Worm (Caenorhabditis elegans) whole organism, young adult: ENCODE results near the gene F27C8.2.

Experiments used
- B0019.2 ChIP-seq: fragments of 200-800 bp; sonication (Bioruptor generic); conservative IDR thresholded peaks from 2 replicates; pipeline ENCODE4 v1.3.6; 2022; ENCODE audit warnings: missing genetic modification reagents, missing genetic modification characterization, missing compliant biosample characterization
- C06A6.2 ChIP-seq: fragments of 200-800 bp; sonication (Bioruptor generic); conservative IDR thresholded peaks from 2 replicates; pipeline ENCODE4 v1.3.6; 2022; ENCODE audit warnings: missing genetic modification characterization, missing compliant biosample characterization
- D2030.7 ChIP-seq: fragments of 200-800 bp; sonication (Bioruptor generic); IDR thresholded peaks from 2 replicates; pipeline ENCODE4 v1.3.6; 2022; ENCODE audit warnings: missing genetic modification reagents, missing genetic modification characterization, missing compliant biosample characterization
- F10E7.11 ChIP-seq: sonication (generic microtip); optimal IDR thresholded peaks from 2 replicates; lab custom pipeline; 2017; ENCODE audit warnings: mild to moderate bottlenecking, missing genetic modification characterization, moderate library complexity, missing compliant biosample characterization
- F49E8.2 ChIP-seq: sonication (generic microtip); optimal IDR thresholded peaks from 3 replicates; lab custom pipeline; 2017; ENCODE audit warnings: missing genetic modification characterization, mild to moderate bottlenecking, missing compliant biosample characterization, antibody characterized with exemption, moderate library complexity; ENCODE audit not compliant: insufficient read depth
- F52B5.7 ChIP-seq: sonication (generic microtip); optimal IDR thresholded peaks from 2 replicates; lab custom pipeline; 2016; ENCODE audit warnings: mild to moderate bottlenecking, missing genetic modification characterization, missing compliant biosample characterization
- F55B11.4 ChIP-seq: sonication (generic microtip); optimal IDR thresholded peaks from 2 replicates; lab custom pipeline; 2016; ENCODE audit warnings: missing compliant biosample characterization, missing genetic modification characterization, borderline replicate concordance; ENCODE audit not compliant: insufficient read depth
- F57A8.1 ChIP-seq: fragments of 200-800 bp; sonication (Bioruptor generic); optimal IDR thresholded peaks from 2 replicates; lab custom pipeline; 2018; ENCODE audit warnings: mild to moderate bottlenecking, missing genetic modification characterization, moderate library complexity, missing compliant biosample characterization
- F57C9.4 ChIP-seq: sonication (generic microtip); optimal IDR thresholded peaks from 2 replicates; lab custom pipeline; 2017; ENCODE audit warnings: mild to moderate bottlenecking, missing genetic modification characterization, missing compliant biosample characterization
- K12H6.12 ChIP-seq: fragments of 200-800 bp; sonication (Bioruptor generic); optimal IDR thresholded peaks from 2 replicates; lab custom pipeline; 2018; ENCODE audit warnings: mild to moderate bottlenecking, missing genetic modification characterization, missing compliant biosample characterization
- T26A5.8 ChIP-seq: sonication (generic microtip); optimal IDR thresholded peaks from 2 replicates; lab custom pipeline; 2016; ENCODE audit warnings: missing genetic modification characterization, missing compliant biosample characterization
- Y56A3A.18 ChIP-seq: fragments of 200-800 bp; sonication (Bioruptor generic); IDR thresholded peaks from 2 replicates; pipeline ENCODE4 v1.3.6; 2022; ENCODE audit warnings: missing genetic modification reagents, missing genetic modification characterization, missing compliant biosample characterization
- Y67H2A.10 ChIP-seq: fragments of 200-800 bp; sonication (Bioruptor generic); conservative IDR thresholded peaks from 2 replicates; pipeline ENCODE4 v1.3.6; 2022; ENCODE audit warnings: missing genetic modification reagents, missing genetic modification characterization, missing compliant biosample characterization
- attf-5 ChIP-seq: fragments of 200-800 bp; sonication (Bioruptor generic); optimal IDR thresholded peaks from 2 replicates; lab custom pipeline; 2018; ENCODE audit warnings: mild to moderate bottlenecking, missing genetic modification characterization, missing compliant biosample characterization
- attf-6 ChIP-seq: fragments of 200-800 bp; sonication (Bioruptor generic); IDR thresholded peaks from 2 replicates; pipeline ENCODE4 v1.3.6; 2022; ENCODE audit warnings: missing genetic modification reagents, missing genetic modification characterization, missing compliant biosample characterization
- bed-2 ChIP-seq: fragments of 200-800 bp; sonication (Bioruptor generic); IDR thresholded peaks from 2 replicates; pipeline ENCODE4 v1.3.6; 2022; ENCODE audit warnings: missing genetic modification reagents, missing genetic modification characterization, missing compliant biosample characterization
- ccch-3 ChIP-seq: fragments of 200-800 bp; sonication (Bioruptor generic); optimal IDR thresholded peaks from 2 replicates; lab custom pipeline; 2018; ENCODE audit warnings: mild to moderate bottlenecking, missing genetic modification characterization, missing compliant biosample characterization
- ceh-58 ChIP-seq: fragments of 200-800 bp; sonication (Bioruptor generic); IDR thresholded peaks from 2 replicates; pipeline ENCODE4 v1.3.6; 2022; ENCODE audit warnings: missing genetic modification characterization, missing compliant biosample characterization
- ceh-79 ChIP-seq: sonication (generic microtip); optimal IDR thresholded peaks from 2 replicates; lab custom pipeline; 2017; ENCODE audit warnings: mild to moderate bottlenecking, missing genetic modification characterization, missing compliant biosample characterization
- chd-7 ChIP-seq: sonication (generic microtip); optimal IDR thresholded peaks from 2 replicates; lab custom pipeline; 2016; ENCODE audit warnings: mild to moderate bottlenecking, missing genetic modification characterization, moderate library complexity, missing compliant biosample characterization
- dox-1 ChIP-seq: fragments of 200-800 bp; sonication (Bioruptor generic); IDR thresholded peaks from 2 replicates; pipeline ENCODE4 v1.3.6; 2022; ENCODE audit warnings: missing genetic modification reagents, missing genetic modification characterization, missing compliant biosample characterization
- dpff-1 ChIP-seq: sonication (generic microtip); optimal IDR thresholded peaks from 2 replicates; lab custom pipeline; 2017; ENCODE audit warnings: mild to moderate bottlenecking, missing genetic modification characterization, missing compliant biosample characterization
- ekl-4 ChIP-seq: fragments of 200-800 bp; sonication (Bioruptor generic); IDR thresholded peaks from 2 replicates; pipeline ENCODE4 v1.3.6; 2022; ENCODE audit warnings: missing genetic modification reagents, missing genetic modification characterization, missing compliant biosample characterization
- fkh-3 ChIP-seq: sonication (generic microtip); optimal IDR thresholded peaks from 2 replicates; lab custom pipeline; 2016; ENCODE audit warnings: mild to moderate bottlenecking, missing genetic modification characterization, missing compliant biosample characterization
- gei-17 ChIP-seq: fragments of 200-800 bp; sonication (Bioruptor generic); optimal IDR thresholded peaks from 2 replicates; lab custom pipeline; 2018; ENCODE audit warnings: mild to moderate bottlenecking, missing genetic modification characterization, missing compliant biosample characterization
- hrde-1 ChIP-seq: sonication (generic microtip); optimal IDR thresholded peaks from 2 replicates; lab custom pipeline; 2016; ENCODE audit warnings: missing genetic modification characterization, mild to moderate bottlenecking, missing compliant biosample characterization, moderate library complexity, missing genotype, missing genetic modification reagents, borderline replicate concordance
- let-526 ChIP-seq: fragments of 200-800 bp; sonication (Bioruptor generic); IDR thresholded peaks from 2 replicates; pipeline ENCODE4 v1.3.6; 2022; ENCODE audit warnings: missing genetic modification reagents, missing genetic modification characterization, missing compliant biosample characterization
- let-607 ChIP-seq, 2 experiments: fragments of 200-800 bp in 1 of 2; sonication (Bioruptor generic) in 1 of 2; sonication (generic microtip) in 1 of 2; optimal IDR thresholded peaks; 2 replicates each; lab custom pipeline; 2016 to 2018; ENCODE audit warnings: mild to moderate bottlenecking in 2 of 2, missing compliant biosample characterization in 2 of 2, missing genetic modification characterization in 2 of 2, moderate library complexity in 2 of 2, missing genotype in 1 of 2
- lin-40 ChIP-seq: sonication (generic microtip); optimal IDR thresholded peaks from 2 replicates; lab custom pipeline; 2016; ENCODE audit warnings: missing genetic modification characterization, mild to moderate bottlenecking, missing compliant biosample characterization, missing genotype, missing genetic modification reagents
- nfya-2 ChIP-seq: fragments of 200-800 bp; sonication (Bioruptor generic); IDR thresholded peaks from 2 replicates; pipeline ENCODE4 v1.3.6; 2022; ENCODE audit warnings: missing genetic modification reagents, missing genetic modification characterization, missing compliant biosample characterization
- nfyb-1 ChIP-seq: fragments of 200-800 bp; sonication (Bioruptor generic); IDR thresholded peaks from 2 replicates; pipeline ENCODE4 v1.3.6; 2022; ENCODE audit warnings: missing genetic modification reagents, missing genetic modification characterization, missing compliant biosample characterization
- nhr-80 ChIP-seq: sonication (generic microtip); optimal IDR thresholded peaks from 2 replicates; lab custom pipeline; 2016; ENCODE audit warnings: missing genetic modification characterization, missing compliant biosample characterization
- nhr-90 ChIP-seq: sonication (generic microtip); optimal IDR thresholded peaks from 2 replicates; lab custom pipeline; 2016; ENCODE audit warnings: missing genotype, mild to moderate bottlenecking, missing genetic modification characterization, missing compliant biosample characterization
- pbrm-1 ChIP-seq: fragments of 200-800 bp; sonication (Bioruptor generic); IDR thresholded peaks from 2 replicates; pipeline ENCODE4 v1.3.6; 2022; ENCODE audit warnings: missing genetic modification reagents, missing genetic modification characterization, missing compliant biosample characterization
- rpc-1 ChIP-seq, 2 experiments: fragments of 150-350 bp in 1 of 2; sonication (generic microtip) in 1 of 2; optimal IDR thresholded peaks; 2 replicates each; lab custom pipeline; 2014 to 2018; ENCODE audit warnings: missing biosample characterization in 1 of 2, missing genetic modification characterization in 1 of 2, missing genetic modification reagents in 1 of 2, missing genotype in 1 of 2
- sea-2 ChIP-seq: fragments of 200-800 bp; sonication (Bioruptor generic); IDR thresholded peaks from 2 replicates; pipeline ENCODE4 v1.3.6; 2022; ENCODE audit warnings: missing genetic modification characterization, missing compliant biosample characterization
- snpc-1.1 ChIP-seq: sonication (generic microtip); optimal IDR thresholded peaks from 2 replicates; lab custom pipeline; 2017; ENCODE audit warnings: missing genetic modification characterization, mild to moderate bottlenecking, missing compliant biosample characterization, antibody characterized with exemption, moderate library complexity, missing genotype, missing genetic modification reagents; ENCODE audit not compliant: insufficient read depth
- snpc-1.3 ChIP-seq: sonication (generic microtip); optimal IDR thresholded peaks from 2 replicates; lab custom pipeline; 2017; ENCODE audit warnings: missing genetic modification characterization, mild to moderate bottlenecking, missing compliant biosample characterization, antibody characterized with exemption, moderate library complexity, missing genotype, missing genetic modification reagents; ENCODE audit not compliant: insufficient read depth
- somi-1 ChIP-seq: fragments of 200-800 bp; sonication (Bioruptor generic); optimal IDR thresholded peaks from 2 replicates; lab custom pipeline; 2018; ENCODE audit warnings: mild to moderate bottlenecking, missing genetic modification characterization, missing compliant biosample characterization
- sptf-2 ChIP-seq: fragments of 200-800 bp; sonication (Bioruptor generic); optimal IDR thresholded peaks from 2 replicates; lab custom pipeline; 2018; ENCODE audit warnings: mild to moderate bottlenecking, missing genetic modification characterization, missing compliant biosample characterization
- tbx-9 ChIP-seq: sonication (generic microtip); optimal IDR thresholded peaks from 2 replicates; lab custom pipeline; 2016; ENCODE audit warnings: borderline replicate concordance, missing genetic modification characterization, inconsistent platforms, missing compliant biosample characterization
- unc-130 ChIP-seq: sonication (generic microtip); optimal IDR thresholded peaks from 2 replicates; lab custom pipeline; 2016; ENCODE audit warnings: missing genetic modification reagents, missing genetic modification characterization, missing compliant biosample characterization
- xnd-1 ChIP-seq: sonication (generic microtip); optimal IDR thresholded peaks from 2 replicates; lab custom pipeline; 2016; ENCODE audit warnings: missing genotype, missing genetic modification reagents, missing genetic modification characterization, missing compliant biosample characterization
- zfh-2 ChIP-seq: fragments of 200-800 bp; sonication (Bioruptor generic); conservative IDR thresholded peaks from 2 replicates; pipeline ENCODE4 v1.3.6; 2022; ENCODE audit warnings: missing genetic modification reagents, missing genetic modification characterization, missing compliant biosample characterization
- ztf-26 ChIP-seq: sonication (generic microtip); optimal IDR thresholded peaks from 2 replicates; lab custom pipeline; 2017; ENCODE audit warnings: missing genetic modification characterization, missing compliant biosample characterization
- ztf-28 ChIP-seq: fragments of 200-800 bp; sonication (Bioruptor generic); IDR thresholded peaks from 2 replicates; pipeline ENCODE4 v1.3.6; 2022; ENCODE audit warnings: missing genetic modification reagents, missing genetic modification characterization, missing compliant biosample characterization

Gene F27C8.2

ce11 chrIV:9609095-9609494 lies 12.9 kb downstream of the F27C8.2 start:
- TF ChIP-seq dpff-1 (tag; lab: Kevin White, UChicago), result no peak
- TF ChIP-seq rpc-1 (optimal IDR thresholded peaks at IDR 0.05; lab: Kevin White, UChicago), result no peak
- TF ChIP-seq rpc-1 (tag; optimal IDR thresholded peaks at IDR 0.05; lab: Kevin White, UChicago), result no peak
- no peak for TF ChIP-seq let-607 (tag; optimal IDR thresholded peaks at IDR 0.05; lab: Kevin White, UChicago)
- no peak for TF ChIP-seq T26A5.8 (tag; lab: Kevin White, UChicago)
- no peak for TF ChIP-seq fkh-3 (tag; lab: Kevin White, UChicago)
- no peak for TF ChIP-seq zfh-2 (GFP tag; lab: Robert Waterston, UW)
- TF ChIP-seq ceh-58 (GFP tag; lab: Robert Waterston, UW), result no peak
- no peak for TF ChIP-seq F49E8.2
- no peak for TF ChIP-seq pbrm-1 (GFP tag; lab: Robert Waterston, UW)
- no peak for TF ChIP-seq let-526 (GFP tag; lab: Robert Waterston, UW)
- TF ChIP-seq ceh-79 (tag; lab: Kevin White, UChicago), result no peak
- no peak for TF ChIP-seq unc-130
- no peak for TF ChIP-seq ztf-28 (GFP tag; lab: Robert Waterston, UW)
- TF ChIP-seq attf-5 (GFP tag; lab: Kevin White, UChicago), result no peak
- no peak for TF ChIP-seq gei-17 (GFP tag; lab: Kevin White, UChicago)
- no peak for TF ChIP-seq C06A6.2 (GFP tag; lab: Robert Waterston, UW)
- TF ChIP-seq, all 124 proteins: peak for 0

- no peak for TF ChIP-seq snpc-1.1 (tag; lab: Kevin White, UChicago)
- no peak for TF ChIP-seq sea-2
- TF ChIP-seq F52B5.7 (tag; lab: Kevin White, UChicago), result no peak
- TF ChIP-seq nfyb-1 (GFP tag; lab: Robert Waterston, UW), result no peak
- TF ChIP-seq bed-2 (GFP tag; lab: Robert Waterston, UW), result no peak
- TF ChIP-seq sptf-2 (GFP tag; lab: Kevin White, UChicago), result no peak
- TF ChIP-seq ccch-3, result no peak
- TF ChIP-seq nfya-2 (GFP tag; lab: Robert Waterston, UW), result no peak
- no peak for TF ChIP-seq chd-7 (tag; lab: Kevin White, UChicago)
- no peak for TF ChIP-seq B0019.2 (GFP tag; lab: Robert Waterston, UW)
- no peak for TF ChIP-seq Y56A3A.18 (GFP tag; lab: Robert Waterston, UW)
- TF ChIP-seq F10E7.11 (tag; lab: Kevin White, UChicago), result no peak
- no peak for TF ChIP-seq ztf-26 (tag; lab: Kevin White, UChicago)
- TF ChIP-seq D2030.7, result no peak
- no peak for TF ChIP-seq lin-40
- no peak for TF ChIP-seq Y67H2A.10
- no peak for TF ChIP-seq K12H6.12 (tag; lab: Kevin White, UChicago)
- no peak for TF ChIP-seq let-607 (tag; optimal IDR thresholded peaks at IDR 0.05; lab: Kevin White, UChicago)
These were observed 14.8 kb downstream of the F27C8.2 start for ce11 chrIV:9610923-9611322.

DNA sequence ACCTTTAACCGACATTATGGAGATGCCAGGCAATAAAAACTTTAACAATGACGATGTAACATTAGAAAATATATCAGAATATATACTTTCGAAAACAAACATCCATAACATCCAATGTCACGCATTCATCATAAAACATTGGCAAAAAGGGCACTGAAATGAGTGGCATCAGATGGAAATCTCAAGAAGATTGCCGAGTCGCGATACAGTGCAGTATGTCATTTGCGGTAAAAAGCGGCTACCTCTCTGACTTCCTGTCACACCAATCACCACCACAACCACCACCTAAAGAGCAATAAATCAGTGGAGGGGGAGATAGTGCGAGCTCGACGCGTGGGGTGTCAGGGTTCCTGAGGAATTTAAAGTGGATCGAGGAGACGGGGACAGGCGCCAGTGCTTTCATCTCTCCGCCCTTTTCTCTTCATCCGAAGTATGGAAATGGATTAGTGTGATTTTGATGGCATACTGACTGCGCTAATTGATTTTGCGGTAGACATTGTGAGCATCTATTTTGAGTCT lies 17.0 kb downstream of the F27C8.2 start:
- no peak for TF ChIP-seq attf-6 (GFP tag; lab: Robert Waterston, UW)
- no peak for TF ChIP-seq dox-1 (GFP tag; lab: Robert Waterston, UW)
- no peak for TF ChIP-seq xnd-1 (tag; lab: Kevin White, UChicago)
- no peak for TF ChIP-seq T26A5.8 (tag; lab: Kevin White, UChicago)
- no peak for TF ChIP-seq F55B11.4
- TF ChIP-seq F57A8.1 (GFP tag; lab: Kevin White, UChicago), result no peak
- TF ChIP-seq F57C9.4 (tag; lab: Kevin White, UChicago), result no peak
- no peak for TF ChIP-seq hrde-1 (tag; lab: Kevin White, UChicago)
- TF ChIP-seq C06A6.2 (GFP tag; lab: Robert Waterston, UW), result no peak
- no peak for TF ChIP-seq snpc-1.3 (tag; lab: Kevin White, UChicago)
- TF ChIP-seq tbx-9, result no peak
- TF ChIP-seq nhr-90 (tag; lab: Kevin White, UChicago), result no peak
- no peak for TF ChIP-seq ekl-4 (GFP tag; lab: Robert Waterston, UW)
- TF ChIP-seq nhr-80 (tag; lab: Kevin White, UChicago), result no peak
- no peak for TF ChIP-seq ztf-26 (tag; lab: Kevin White, UChicago)
- no peak for TF ChIP-seq somi-1
